Worm (Caenorhabditis elegans) whole organism, L4/young adult: Measurements from ENCODE around the gene pbo-4.

ENCODE experiments used
- W03F9.2 ChIP-seq: fragments of 150-350 bp; optimal IDR thresholded peaks from 2 replicates; lab custom pipeline; 2014; ENCODE audit warnings: missing biosample characterization, missing genetic modification characterization
- dao-5 ChIP-seq: sonication (generic microtip); optimal IDR thresholded peaks from 2 replicates; lab custom pipeline; 2016; ENCODE audit warnings: missing genotype, missing genetic modification characterization, moderate library complexity, missing compliant biosample characterization
- him-1 ChIP-seq: sonication (generic microtip); optimal IDR thresholded peaks from 2 replicates; lab custom pipeline; 2016; ENCODE audit warnings: missing genotype, missing genetic modification reagents, missing genetic modification characterization, missing compliant biosample characterization

Gene pbo-4

DNA sequence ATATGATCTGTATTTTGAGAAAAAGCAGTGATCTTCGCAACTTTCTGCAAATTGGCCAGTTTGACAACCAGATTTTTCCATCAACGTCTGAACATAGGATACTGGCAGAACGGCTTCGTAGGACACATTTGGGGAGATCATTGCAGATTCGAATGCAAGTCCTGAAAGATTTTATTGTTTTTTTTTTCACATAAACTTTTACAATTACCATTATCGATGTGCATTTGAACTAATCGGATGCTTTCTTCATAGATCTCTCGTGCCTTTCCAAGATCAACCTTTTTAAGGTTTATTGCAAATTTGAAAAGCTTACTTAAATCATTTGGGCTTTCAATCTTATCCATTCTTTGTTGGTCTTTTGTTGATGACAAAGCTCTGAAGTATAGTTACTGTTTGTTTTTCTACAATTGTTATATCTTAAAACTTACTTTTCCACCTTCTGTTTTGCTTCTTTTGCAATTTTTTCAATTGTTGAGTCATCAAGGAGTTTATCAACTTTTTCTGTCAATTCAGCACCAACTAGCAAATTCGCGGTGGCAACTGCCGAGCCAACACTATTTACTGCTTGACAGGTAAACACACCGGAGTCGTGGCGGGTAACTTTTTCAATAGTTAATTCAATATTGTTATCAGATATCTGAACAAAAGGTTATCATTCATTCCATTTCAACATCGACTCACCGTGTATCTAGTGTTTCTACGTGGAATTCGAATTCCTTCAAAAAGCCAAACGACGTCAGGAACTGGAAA lies 22.7 kb downstream of the pbo-4 start:
- TF ChIP-seq him-1, result no peak
- no peak for TF ChIP-seq dao-5 (tag; lab: Kevin White, UChicago)
- no peak for TF ChIP-seq W03F9.2

DNA sequence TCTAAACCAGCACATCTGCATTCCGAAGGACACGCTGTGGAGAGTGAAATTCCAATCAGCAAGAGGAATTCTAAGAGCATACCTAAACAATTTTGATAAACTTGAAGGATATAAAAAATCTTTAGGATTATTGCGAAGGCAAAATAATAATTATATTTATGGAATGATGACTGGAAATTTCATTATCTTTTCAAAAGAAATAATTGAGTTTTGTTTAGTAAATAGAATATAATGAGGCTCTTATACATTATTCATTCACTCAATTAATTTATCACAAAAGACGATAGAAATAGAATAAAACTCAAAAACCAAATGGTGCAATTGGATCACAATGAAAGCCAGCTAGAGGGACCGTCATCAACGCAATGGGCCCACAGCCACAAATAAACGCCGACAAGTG lies 25.3 kb downstream of the pbo-4 start, which contains the start of gene pxn-2:
TSS of gene pxn-2 (minus strand) at position 101 of the 400 bp plus-strand sequence.
- TF ChIP-seq dao-5 (tag; lab: Kevin White, UChicago), result no peak
- TF ChIP-seq him-1, result no peak
- TF ChIP-seq W03F9.2, result no peak

DNA sequence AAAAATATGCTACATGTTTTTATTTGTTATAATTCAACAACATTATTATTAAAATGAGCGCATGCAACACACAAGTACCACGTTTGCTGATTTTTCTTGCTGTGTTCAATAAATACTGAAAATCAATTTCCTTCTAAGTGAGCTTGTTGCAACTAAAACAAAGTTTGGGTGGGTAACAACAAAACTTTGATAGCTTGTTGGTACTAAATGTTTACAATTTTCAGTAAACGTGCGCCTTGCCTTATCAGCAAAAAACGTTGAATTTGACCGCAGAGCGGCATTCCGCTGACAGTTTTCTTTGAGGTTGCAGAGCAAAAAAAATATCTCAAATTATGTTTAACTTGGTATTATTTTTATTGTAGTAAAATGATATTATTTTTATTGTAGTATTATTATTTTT lies 27.4 kb downstream of the pbo-4 start:
- no peak for TF ChIP-seq W03F9.2

DNA sequence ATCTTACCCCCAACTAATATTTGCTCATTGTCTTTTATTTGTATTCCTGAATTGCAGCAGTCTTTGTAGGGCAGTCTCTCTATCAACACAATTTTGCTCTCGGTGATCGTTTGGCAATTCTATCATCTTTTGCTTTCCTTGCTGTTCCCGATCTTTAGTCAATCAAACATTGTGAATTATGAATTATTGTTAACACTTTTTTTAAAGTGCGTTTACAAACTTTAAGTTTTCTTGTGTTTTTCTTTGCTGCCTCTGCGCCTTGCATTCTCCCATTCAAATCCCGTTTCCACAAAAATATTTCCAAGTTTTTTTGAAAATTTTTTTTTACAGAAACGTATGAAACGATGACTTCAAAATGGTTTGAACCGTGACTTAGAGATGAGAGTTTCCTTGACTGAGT lies 28.1 kb downstream of the pbo-4 start, which contains the start of gene ver-4:
TSS of gene ver-4 (plus strand) at position 301 of the 400 bp plus-strand sequence.
- no peak for TF ChIP-seq him-1
- TF ChIP-seq W03F9.2, result no peak
- TF ChIP-seq dao-5 (tag; lab: Kevin White, UChicago), result no peak

DNA sequence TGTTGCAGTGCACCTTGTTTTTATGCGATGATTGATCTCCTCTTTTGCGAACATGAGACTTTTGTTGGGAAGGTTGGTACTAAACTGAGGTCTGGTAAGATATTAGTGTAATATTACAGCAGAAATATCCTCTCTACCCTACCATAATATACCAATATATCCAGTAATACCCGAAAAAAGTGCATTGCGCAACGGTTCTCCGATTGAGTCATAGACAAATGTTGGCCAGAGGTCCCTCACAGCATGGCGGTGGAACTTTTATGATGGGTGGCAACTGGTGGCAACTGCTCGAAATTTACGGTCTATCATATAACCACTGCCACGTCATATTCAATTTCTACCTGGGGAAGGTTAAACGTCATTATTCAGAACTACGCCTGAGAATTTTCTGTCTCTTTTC lies 35.4 kb downstream of the pbo-4 start:
- TF ChIP-seq him-1, result no peak
- TF ChIP-seq W03F9.2, result no peak
- no peak for TF ChIP-seq dao-5 (tag; lab: Kevin White, UChicago)

DNA sequence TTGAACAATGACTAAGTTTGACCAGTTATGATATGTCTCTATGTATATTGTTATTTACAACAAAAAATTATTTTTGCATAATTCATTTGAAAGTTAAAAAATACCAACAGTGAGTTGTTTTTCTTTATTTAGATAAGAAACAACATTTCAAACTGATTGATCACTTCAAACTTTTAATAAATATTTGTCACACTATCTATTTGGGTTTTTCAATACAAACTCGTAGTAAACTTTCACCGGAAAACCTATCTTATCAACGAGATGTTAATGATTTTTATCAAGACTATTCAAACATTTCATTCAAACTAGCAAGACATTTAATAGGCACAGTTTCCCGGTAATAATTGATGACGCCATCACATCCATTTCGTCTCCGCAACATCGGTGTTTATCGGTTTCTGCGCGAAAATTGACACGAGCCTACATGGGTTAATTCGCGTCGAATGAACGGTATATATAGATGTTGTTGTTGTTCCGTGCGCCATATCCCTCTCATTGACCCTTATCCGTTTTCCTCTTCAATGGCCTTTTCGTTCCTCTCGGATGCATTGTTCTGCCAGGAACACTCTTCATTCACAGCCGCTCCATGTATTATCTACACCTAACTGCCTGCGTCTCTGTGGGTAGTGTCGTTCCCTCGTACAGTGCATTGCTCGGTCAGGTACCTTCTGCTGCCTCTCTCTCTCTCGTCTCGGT lies 36.4 kb downstream of the pbo-4 start:
- no peak for TF ChIP-seq him-1
- no peak for TF ChIP-seq dao-5 (tag; lab: Kevin White, UChicago)
- no peak for TF ChIP-seq W03F9.2

DNA sequence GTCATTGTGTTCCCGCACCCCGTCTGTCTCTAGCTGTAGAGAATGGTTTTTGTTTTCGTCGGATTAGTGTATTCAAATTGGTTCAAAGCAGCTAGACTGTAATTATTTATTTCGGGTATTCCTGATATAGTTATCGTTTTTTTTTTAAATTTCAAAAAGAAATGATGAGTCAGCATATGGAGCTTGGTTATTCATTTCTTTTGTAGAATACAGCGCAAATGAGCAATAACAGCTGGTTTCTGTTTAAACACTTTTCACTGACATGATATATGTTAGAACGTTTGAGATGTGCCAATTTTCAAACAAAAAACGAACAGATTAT lies 36.9 kb downstream of the pbo-4 start:
- TF ChIP-seq him-1, result no peak
- no peak for TF ChIP-seq dao-5 (tag; lab: Kevin White, UChicago)
- TF ChIP-seq W03F9.2, result no peak

DNA sequence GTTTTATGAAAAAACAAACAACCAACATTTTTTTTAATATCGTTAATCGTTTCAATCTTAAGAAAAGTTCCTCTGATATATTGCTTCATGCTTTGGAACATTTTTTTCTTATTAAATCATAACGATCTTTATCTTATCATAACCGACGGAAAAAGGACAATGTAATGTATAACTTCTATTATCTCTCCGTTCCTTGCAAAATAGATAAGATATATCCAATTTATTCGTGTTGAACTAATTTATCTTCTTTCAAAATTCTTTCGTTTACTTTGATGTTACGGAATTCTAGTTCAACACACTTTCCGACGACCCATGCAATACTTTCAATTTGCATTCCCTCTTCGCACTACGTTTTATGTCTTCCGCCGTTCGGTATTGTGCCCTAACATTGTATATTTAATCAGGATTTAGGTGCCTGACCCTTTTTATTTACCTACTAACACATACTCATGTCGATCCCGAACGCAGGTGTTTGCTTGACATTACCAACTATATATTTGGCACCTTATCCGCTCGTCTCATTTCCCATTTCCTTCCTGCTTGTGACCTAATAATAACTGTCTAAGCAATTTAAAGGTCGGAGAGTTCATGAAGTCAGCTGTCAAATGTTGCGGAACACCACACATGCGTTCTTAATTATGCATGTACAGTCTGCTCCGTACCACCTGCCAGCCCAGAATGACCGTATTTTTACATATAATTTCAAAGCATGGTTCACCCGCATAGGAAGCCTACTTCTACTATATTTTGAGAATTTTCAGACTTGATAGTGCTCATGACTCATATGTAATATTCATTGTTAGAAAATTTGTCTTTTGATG lies 37.6 kb downstream of the pbo-4 start:
- TF ChIP-seq W03F9.2, result no peak
- TF ChIP-seq him-1, result no peak
- no peak for TF ChIP-seq dao-5 (tag; lab: Kevin White, UChicago)

DNA sequence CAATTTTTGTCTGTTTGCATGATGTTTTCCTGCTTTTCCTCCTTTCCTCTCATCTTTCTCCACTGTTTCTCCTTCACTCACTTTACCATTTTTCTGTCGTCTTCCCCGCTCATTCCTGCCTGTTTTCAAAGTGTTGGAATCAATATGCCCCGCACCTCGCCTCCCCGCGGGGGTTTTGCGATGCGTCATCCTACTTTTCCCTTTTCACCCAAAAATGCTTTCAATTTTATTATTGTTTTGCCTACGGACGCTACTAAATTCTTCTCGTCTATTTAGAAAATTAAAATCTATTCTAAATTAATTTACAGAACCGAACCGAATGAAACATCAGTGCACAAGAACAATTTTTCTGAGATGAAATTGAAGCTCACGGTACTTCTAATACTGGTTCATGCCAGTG lies 38.2 kb downstream of the pbo-4 start, which contains the start of gene ver-3:
TSS of gene ver-3 (plus strand) at position 301 of the 400 bp plus-strand sequence.
- TF ChIP-seq W03F9.2 (no peak), him-1 (no peak), dao-5 (tag; lab: Kevin White, UChicago) (no peak)

DNA sequence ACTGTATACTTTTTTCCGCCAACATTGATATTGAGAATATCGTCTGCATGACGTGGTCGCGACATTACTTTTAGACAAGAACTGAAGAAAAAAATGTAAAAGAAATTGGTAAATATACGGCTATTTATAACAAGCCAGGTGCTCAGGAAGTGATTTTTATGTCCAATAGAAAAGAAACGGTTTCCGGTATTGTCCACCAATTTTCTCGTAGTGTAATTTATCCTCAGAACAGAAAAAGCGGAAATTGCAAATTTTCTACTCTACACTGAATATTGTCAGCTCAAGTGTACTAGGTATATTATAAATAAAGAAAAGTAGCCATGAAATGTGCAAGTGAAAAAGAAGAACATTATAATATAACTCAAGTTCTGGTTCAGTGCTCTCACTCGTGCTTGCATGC lies 45.2 kb downstream of the pbo-4 start, which contains the start of gene F59F3.6:
TSS of gene F59F3.6 (minus strand) at position 101 of the 400 bp plus-strand sequence.
- TF ChIP-seq him-1, result no peak
- TF ChIP-seq W03F9.2, result no peak
- no peak for TF ChIP-seq dao-5 (tag; lab: Kevin White, UChicago)

DNA sequence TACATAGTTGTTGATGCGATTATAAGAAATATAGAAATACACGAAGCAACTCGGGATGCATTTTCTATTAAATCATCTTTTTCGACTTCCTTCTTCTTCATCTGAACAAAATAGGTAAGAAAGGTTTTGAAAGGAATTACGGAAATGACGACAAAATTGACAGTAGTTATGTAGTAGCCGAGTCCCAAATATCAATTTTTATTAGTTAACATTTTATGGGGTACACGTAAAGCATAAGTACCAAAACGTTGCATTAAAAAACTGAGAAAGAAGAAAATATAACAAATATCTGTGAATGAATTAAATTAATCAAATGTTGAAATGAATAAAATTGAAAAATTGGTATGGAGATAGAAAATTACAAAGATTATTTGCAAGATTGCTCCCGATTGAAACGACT lies 47.8 kb downstream of the pbo-4 start, which contains the start of gene col-177:
TSS of gene col-177 (minus strand) at position 101 of the 400 bp plus-strand sequence.
- TF ChIP-seq dao-5 (tag; lab: Kevin White, UChicago) (no peak), him-1 (no peak), W03F9.2 (no peak)

DNA sequence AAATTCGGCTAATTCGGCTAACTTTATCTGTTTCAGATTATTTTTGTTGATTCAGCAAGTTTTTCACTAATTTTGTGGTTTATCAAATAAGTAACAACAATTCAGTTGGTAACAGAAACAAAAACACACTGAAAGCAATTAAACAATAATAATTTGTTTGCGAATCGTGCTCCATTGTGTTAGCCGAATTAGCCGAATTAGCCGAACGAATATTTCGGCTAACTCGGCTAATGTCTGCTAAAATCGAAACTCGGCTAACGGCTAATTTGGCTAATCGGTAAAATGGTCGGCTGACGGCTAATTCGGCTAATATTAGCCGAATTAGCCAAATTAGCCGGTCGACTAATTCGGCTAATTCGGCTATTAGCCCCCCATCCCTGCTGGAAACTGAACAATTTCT lies 49.8 kb downstream of the pbo-4 start:
- TF ChIP-seq dao-5 (tag; lab: Kevin White, UChicago) (no peak), W03F9.2 (no peak)

DNA sequence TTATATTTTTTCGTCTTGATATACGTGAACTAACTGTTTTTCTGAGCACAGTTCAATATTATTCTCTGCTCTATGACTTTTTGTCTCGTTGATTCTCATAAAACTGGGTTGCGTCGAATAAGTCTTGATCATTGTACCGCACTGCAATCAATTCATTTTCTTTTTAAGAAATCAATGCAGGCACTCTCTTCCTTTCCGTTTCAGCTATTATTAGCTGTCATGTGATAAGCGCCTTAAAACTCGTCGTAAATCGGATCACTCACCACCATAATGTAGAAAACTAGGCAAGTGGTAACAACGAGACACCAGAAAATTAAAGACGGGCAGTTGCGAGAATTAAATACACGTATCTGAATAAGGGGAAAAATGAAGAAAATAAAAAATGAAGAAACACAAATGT lies 53.5 kb downstream of the pbo-4 start:
- TF ChIP-seq W03F9.2, result no peak
- TF ChIP-seq him-1, result no peak
- TF ChIP-seq dao-5 (tag; lab: Kevin White, UChicago), result no peak
